Worm (Caenorhabditis elegans) whole organism, L3 larva: Measurements from ENCODE around the gene F14H12.7.

Experiments
- egl-27 ChIP-seq: sonication (generic microtip); optimal IDR thresholded peaks from 4 replicates; lab custom pipeline; 2017; ENCODE audit warnings: missing biosample characterization, missing genetic modification reagents, missing genetic modification characterization
- egl-5 ChIP-seq: fragments of 150-350 bp; optimal IDR thresholded peaks from 2 replicates; lab custom pipeline; 2017; ENCODE audit warnings: missing biosample characterization, missing genetic modification reagents, missing genetic modification characterization, inconsistent platforms
- fkh-10 ChIP-seq: sonication (generic microtip); optimal IDR thresholded peaks from 2 replicates; lab custom pipeline; 2017; ENCODE audit warnings: missing biosample characterization, missing genetic modification reagents, missing genetic modification characterization
- fkh-2 ChIP-seq: fragments of 150-350 bp; optimal IDR thresholded peaks from 2 replicates; lab custom pipeline; 2014; ENCODE audit warnings: missing biosample characterization, missing genetic modification reagents, missing genetic modification characterization
- lsy-12 ChIP-seq: sonication (generic microtip); optimal IDR thresholded peaks from 2 replicates; lab custom pipeline; 2016; ENCODE audit warnings: mild to moderate bottlenecking, missing genetic modification characterization, missing compliant biosample characterization
- nhr-23 ChIP-seq: fragments of 150-350 bp; optimal IDR thresholded peaks from 2 replicates; lab custom pipeline; 2014; ENCODE audit warnings: missing biosample characterization, missing genetic modification reagents, missing genetic modification characterization

The F14H12.7 gene

DNA sequence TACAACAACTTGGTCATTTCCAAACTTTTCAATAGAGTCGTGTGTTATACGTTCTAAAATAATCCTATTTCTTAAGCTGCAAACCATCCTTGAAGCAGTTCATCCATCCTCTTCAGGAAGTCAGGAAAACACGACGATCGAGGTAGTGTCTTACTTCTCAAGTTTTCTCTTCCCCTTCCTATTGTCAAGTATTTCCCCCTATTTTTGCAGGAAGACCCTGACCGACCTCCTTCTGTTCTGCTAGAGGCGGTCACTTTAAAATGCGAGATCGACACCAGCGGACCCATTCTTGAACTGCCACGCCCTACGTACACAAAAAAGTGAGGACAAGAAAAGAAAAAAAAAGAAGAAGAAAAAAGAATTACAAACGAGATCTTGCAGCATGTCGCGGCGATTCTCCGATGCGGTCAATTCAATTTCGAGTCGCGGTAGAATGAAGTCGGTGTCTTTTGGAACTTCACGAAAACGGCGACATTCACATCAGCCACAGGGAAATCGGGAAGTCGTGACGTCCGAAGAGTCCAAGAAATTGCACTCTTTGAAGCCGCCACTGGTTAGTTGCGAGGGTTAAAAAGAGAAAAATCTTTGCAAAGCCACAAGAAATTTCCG, 39.5 kb downstream of the F14H12.7 start:
- TF ChIP-seq lsy-12 (tag; lab: Kevin White, UChicago) (no peak), fkh-10 (GFP tag; lab: Kevin White, UChicago) (peak; percentile 76), egl-5 (tag; lab: Kevin White, UChicago) (no peak)

DNA sequence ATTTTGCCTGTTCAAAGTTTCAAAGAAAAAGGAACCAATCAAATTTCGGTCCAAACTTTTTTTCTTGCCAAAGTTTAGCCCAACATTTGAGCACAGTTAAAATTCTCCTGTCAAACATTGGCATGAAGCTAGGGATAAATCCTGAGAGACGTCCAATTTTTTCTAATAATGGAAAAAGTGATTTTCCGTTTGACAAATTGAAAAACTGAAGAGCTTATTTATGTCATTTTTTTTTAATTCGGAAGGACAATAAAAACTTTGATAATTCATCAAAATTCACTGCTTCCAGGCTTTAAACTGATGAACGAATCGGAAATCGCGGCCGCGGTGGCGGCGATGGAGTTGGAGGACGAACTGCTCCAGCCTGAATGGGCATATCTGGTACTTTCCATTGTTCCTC, 41.9 kb downstream of the F14H12.7 start, which contains the start of gene dop-6:
dop-6 (plus strand) TSS at position 301 of the 400 bp plus-strand sequence.
- TF ChIP-seq fkh-2 (tag; lab: Kevin White, UChicago), result no peak
- TF ChIP-seq, all 47 proteins: peak for 0

DNA sequence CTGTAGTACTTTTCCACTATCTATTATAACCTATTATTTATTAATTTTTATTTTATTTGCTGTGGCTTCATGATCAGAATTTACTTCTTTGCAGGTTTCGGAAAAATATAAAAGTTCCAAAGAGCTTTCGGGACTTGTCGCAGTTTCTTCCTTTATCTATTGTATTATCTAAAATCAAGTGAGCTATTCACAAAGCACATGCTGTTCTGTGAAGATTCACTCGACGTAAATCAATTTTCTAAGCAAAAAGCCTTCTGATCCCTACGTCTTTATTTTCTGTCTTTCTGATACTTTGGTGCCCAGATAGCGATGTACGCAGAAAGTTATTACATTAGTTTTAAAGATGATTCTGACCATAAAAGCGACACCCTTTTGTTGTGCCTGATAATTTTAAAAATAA, 45.3 kb downstream of the F14H12.7 start:
- TF ChIP-seq fkh-10 (GFP tag; lab: Kevin White, UChicago) (peak; percentile 97), nhr-23 (tag; lab: Kevin White, UChicago) (no peak)

DNA sequence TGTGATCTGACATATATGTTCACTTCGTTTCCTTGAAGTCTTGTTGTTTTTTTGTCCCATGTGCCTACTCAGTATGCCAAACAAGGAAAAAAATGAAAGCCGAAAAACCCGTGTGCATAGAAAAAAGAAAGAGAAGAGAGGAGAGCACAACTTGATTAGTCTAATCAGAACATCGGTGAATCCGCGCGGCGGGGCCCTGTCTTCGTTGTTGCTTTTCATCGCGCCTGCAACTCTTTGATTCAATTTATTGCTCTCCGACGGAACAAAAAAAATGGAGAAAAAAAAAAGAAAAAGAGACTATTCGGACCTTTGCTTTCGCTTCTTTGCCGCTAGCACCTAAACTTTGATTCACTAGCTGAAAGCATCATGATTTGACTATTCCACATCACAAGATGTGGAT, 47.5 kb downstream of the F14H12.7 start:
- TF ChIP-seq nhr-23 (tag; lab: Kevin White, UChicago), result no peak
- no peak for TF ChIP-seq egl-27 (tag; lab: Kevin White, UChicago)
- TF ChIP-seq fkh-10 (GFP tag; lab: Kevin White, UChicago), result peak; percentile 87
